Worm (Caenorhabditis elegans): ENCODE data around the gene htz-1.

DNA sequence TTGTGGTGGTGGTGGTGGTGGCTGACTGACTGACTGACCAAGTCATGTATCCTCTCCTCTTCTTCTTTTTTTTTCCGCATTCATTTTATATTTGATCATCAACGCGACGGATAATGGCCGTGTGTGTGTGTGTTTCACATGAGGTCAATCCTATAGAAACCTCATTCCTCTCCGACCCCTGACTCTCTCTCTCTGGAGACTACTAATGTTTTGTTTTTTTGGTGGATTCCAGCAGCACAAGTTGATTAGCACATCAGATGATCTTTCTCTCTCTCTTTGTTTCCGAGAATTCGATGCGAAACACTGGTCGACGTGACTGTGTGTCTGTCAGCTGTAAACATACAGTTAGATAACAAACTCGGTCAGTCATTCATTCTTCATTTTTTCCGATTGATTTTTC is 40.9 kb upstream of the htz-1 start, which contains the start of gene Y24D9A.7:
- TF ChIP-seq flt-1 (GFP tag; IDR thresholded peaks at IDR 0.05) (no peak), cog-1 (tag; optimal IDR thresholded peaks at IDR 0.05) (no peak), T22C8.4 (GFP tag; IDR thresholded peaks at IDR 0.05) (no peak), klf-2 (GFP tag; conservative IDR thresholded peaks at IDR 0.05) (no peak), tab-1 (GFP tag; IDR thresholded peaks at IDR 0.05) (no peak), ztf-29 (GFP tag; IDR thresholded peaks at IDR 0.05) (no peak), med-1 (GFP tag; optimal IDR thresholded peaks at IDR 0.05; ENCODE audit: insufficient read depth) (no peak), ref-1 (GFP tag; conservative IDR thresholded peaks at IDR 0.05) (no peak)
